Worm (Caenorhabditis elegans) whole organism, L2 larva: Measurements from ENCODE around the gene nlp-76.

ENCODE experiments used
- F13H6.1 ChIP-seq: sonication (generic microtip); optimal IDR thresholded peaks from 2 replicates; lab custom pipeline; 2016; ENCODE audit warnings: missing genetic modification characterization, missing compliant biosample characterization
- R02D3.7 ChIP-seq: fragments of 150-350 bp; optimal IDR thresholded peaks from 2 replicates; lab custom pipeline; 2014; ENCODE audit warnings: missing biosample characterization, missing genetic modification characterization
- ZK546.5 ChIP-seq: sonication (generic microtip); optimal IDR thresholded peaks from 2 replicates; lab custom pipeline; 2017; ENCODE audit warnings: missing biosample characterization, missing genetic modification characterization
- ama-1 ChIP-seq: fragments of 150-350 bp; optimal IDR thresholded peaks from 2 replicates; lab custom pipeline; 2018; ENCODE audit warnings: inconsistent platforms
- blmp-1 ChIP-seq: sonication (generic microtip); optimal IDR thresholded peaks from 2 replicates; lab custom pipeline; 2017; ENCODE audit warnings: missing genetic modification characterization, mild to moderate bottlenecking, missing compliant biosample characterization, antibody characterized with exemption, moderate library complexity; ENCODE audit not compliant: insufficient read depth
- ceh-16 ChIP-seq: fragments of 150-350 bp; optimal IDR thresholded peaks from 2 replicates; lab custom pipeline; 2014; ENCODE audit warnings: missing biosample characterization, missing genetic modification characterization
- crh-2 ChIP-seq: sonication (generic microtip); optimal IDR thresholded peaks from 2 replicates; lab custom pipeline; 2017; ENCODE audit warnings: missing biosample characterization, missing genetic modification characterization
- dmd-4 ChIP-seq: sonication (generic microtip); optimal IDR thresholded peaks from 2 replicates; lab custom pipeline; 2017; ENCODE audit warnings: missing biosample characterization, missing genetic modification characterization
- egl-27 ChIP-seq: sonication (generic microtip); optimal IDR thresholded peaks from 3 replicates; lab custom pipeline; 2017; ENCODE audit warnings: missing biosample characterization, missing genetic modification reagents, missing genetic modification characterization
- elt-1 ChIP-seq: fragments of 150-350 bp; optimal IDR thresholded peaks from 2 replicates; lab custom pipeline; 2014; ENCODE audit warnings: missing biosample characterization, missing genetic modification characterization
- elt-3 ChIP-seq: sonication (generic microtip); optimal IDR thresholded peaks from 2 replicates; lab custom pipeline; 2017; ENCODE audit warnings: missing biosample characterization, missing genetic modification characterization
- fos-1 ChIP-seq: fragments of 150-350 bp; optimal IDR thresholded peaks from 2 replicates; lab custom pipeline; 2014; ENCODE audit warnings: missing biosample characterization, missing genetic modification characterization
- lin-11 ChIP-seq: fragments of 150-350 bp; sonication (generic microtip); optimal IDR thresholded peaks from 2 replicates; lab custom pipeline; 2014; ENCODE audit warnings: missing biosample characterization, missing genetic modification characterization, inconsistent platforms, mixed read lengths
- lin-13 ChIP-seq: fragments of 150-350 bp; optimal IDR thresholded peaks from 2 replicates; lab custom pipeline; 2014; ENCODE audit warnings: missing biosample characterization, missing genetic modification reagents, missing genetic modification characterization
- lin-39 ChIP-seq: fragments of 150-350 bp; optimal IDR thresholded peaks from 2 replicates; lab custom pipeline; 2014; ENCODE audit warnings: missing biosample characterization, missing genetic modification reagents, missing genetic modification characterization
- lsy-2 ChIP-seq, 2 experiments: fragments of 150-350 bp in 1 of 2; sonication (generic microtip) in 1 of 2; optimal IDR thresholded peaks; 2 replicates each; lab custom pipeline; 2014 to 2017; ENCODE audit warnings: missing biosample characterization in 2 of 2, missing genetic modification characterization in 2 of 2
- mab-5 ChIP-seq: fragments of 150-350 bp; optimal IDR thresholded peaks from 2 replicates; lab custom pipeline; 2014; ENCODE audit warnings: missing biosample characterization, missing genetic modification characterization
- nhr-12 ChIP-seq: fragments of 150-350 bp; optimal IDR thresholded peaks from 2 replicates; lab custom pipeline; 2014; ENCODE audit warnings: missing biosample characterization, missing genetic modification characterization
- nhr-129 ChIP-seq: fragments of 150-350 bp; optimal IDR thresholded peaks from 2 replicates; lab custom pipeline; 2014; ENCODE audit warnings: missing biosample characterization, missing genetic modification characterization
- nhr-21 ChIP-seq: fragments of 150-350 bp; optimal IDR thresholded peaks from 2 replicates; lab custom pipeline; 2014; ENCODE audit warnings: missing biosample characterization, missing genetic modification characterization
- nhr-23 ChIP-seq: fragments of 150-350 bp; optimal IDR thresholded peaks from 2 replicates; lab custom pipeline; 2014; ENCODE audit warnings: missing biosample characterization, missing genetic modification reagents, missing genetic modification characterization
- nhr-25 ChIP-seq: fragments of 150-350 bp; sonication (generic microtip); optimal IDR thresholded peaks from 3 replicates; lab custom pipeline; 2014; ENCODE audit warnings: missing biosample characterization, missing genetic modification characterization
- nhr-6 ChIP-seq: fragments of 150-350 bp; optimal IDR thresholded peaks from 2 replicates; lab custom pipeline; 2014; ENCODE audit warnings: missing biosample characterization, missing genetic modification characterization
- sma-3 ChIP-seq: sonication (generic microtip); optimal IDR thresholded peaks from 2 replicates; lab custom pipeline; 2016; ENCODE audit warnings: missing genetic modification reagents, missing genetic modification characterization, missing compliant biosample characterization
- sma-9 ChIP-seq, 2 experiments: fragments of 150-350 bp in 1 of 2; sonication (generic microtip) in 1 of 2; optimal IDR thresholded peaks; 2 replicates each; lab custom pipeline; 2014 to 2016; ENCODE audit warnings: missing genetic modification characterization in 2 of 2, mild to moderate bottlenecking in 1 of 2, missing biosample characterization in 1 of 2, missing compliant biosample characterization in 1 of 2, missing genetic modification reagents in 1 of 2, moderate library complexity in 1 of 2
- snpc-4 ChIP-seq: fragments of 150-350 bp; optimal IDR thresholded peaks from 2 replicates; lab custom pipeline; 2014; ENCODE audit warnings: missing biosample characterization, missing genetic modification characterization
- unc-39 ChIP-seq: fragments of 150-350 bp; optimal IDR thresholded peaks from 2 replicates; lab custom pipeline; 2014; ENCODE audit warnings: missing biosample characterization, missing genetic modification characterization
- unc-55 ChIP-seq: fragments of 150-350 bp; sonication (generic microtip); optimal IDR thresholded peaks from 3 replicates; lab custom pipeline; 2014; ENCODE audit warnings: missing biosample characterization, missing genetic modification reagents, missing genetic modification characterization
- unc-62 ChIP-seq: fragments of 150-350 bp; optimal IDR thresholded peaks from 2 replicates; lab custom pipeline; 2014; ENCODE audit warnings: missing biosample characterization, missing genetic modification reagents, missing genetic modification characterization
- zag-1 ChIP-seq: fragments of 150-350 bp; optimal IDR thresholded peaks from 2 replicates; lab custom pipeline; 2014; ENCODE audit warnings: missing biosample characterization, missing genetic modification characterization
- ztf-1 ChIP-seq: fragments of 200-800 bp; sonication (Bioruptor generic); conservative IDR thresholded peaks from 2 replicates; pipeline ENCODE4 v1.3.6; 2022; ENCODE audit warnings: missing genetic modification characterization, missing compliant biosample characterization
- ztf-4 ChIP-seq: fragments of 150-350 bp; optimal IDR thresholded peaks from 2 replicates; lab custom pipeline; 2014; ENCODE audit warnings: missing biosample characterization, missing genetic modification characterization

The nlp-76 gene

ce11 chrX:12646546-12647167, 17.0 kb downstream of the nlp-76 start, which contains the start of gene zmp-5:
Gene zmp-5, plus strand, starts transcription at chrX:12647117.
- TF ChIP-seq nhr-12 (tag; lab: Kevin White, UChicago) (no peak), elt-1 (tag; lab: Kevin White, UChicago) (no peak)
- TF ChIP-seq, all 48 proteins: peak for 0

DNA sequence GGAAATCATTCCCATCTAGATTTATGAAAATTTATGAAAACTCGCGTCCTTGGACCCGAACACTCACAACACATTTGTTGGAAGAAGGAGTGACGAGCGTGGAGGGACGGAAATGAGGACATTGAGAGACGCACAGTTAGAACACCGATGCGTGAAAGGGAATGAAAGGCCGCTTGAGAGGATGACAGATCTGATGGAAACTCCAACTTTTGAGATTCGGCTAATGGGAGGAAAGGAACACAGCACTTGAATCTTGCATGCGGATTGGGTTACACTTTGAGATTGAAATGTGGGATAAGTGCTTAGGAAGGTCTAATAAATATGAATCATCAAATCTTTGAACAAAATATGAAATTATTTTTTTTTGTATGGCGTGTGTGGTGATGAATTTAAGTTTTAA, 17.9 kb downstream of the nlp-76 start:
- no peak for TF ChIP-seq lin-11 (tag; lab: Kevin White, UChicago)
- TF ChIP-seq nhr-25 (tag; lab: Kevin White, UChicago), result peak; percentile 2
- TF ChIP-seq, all 48 proteins: peak for 1

DNA sequence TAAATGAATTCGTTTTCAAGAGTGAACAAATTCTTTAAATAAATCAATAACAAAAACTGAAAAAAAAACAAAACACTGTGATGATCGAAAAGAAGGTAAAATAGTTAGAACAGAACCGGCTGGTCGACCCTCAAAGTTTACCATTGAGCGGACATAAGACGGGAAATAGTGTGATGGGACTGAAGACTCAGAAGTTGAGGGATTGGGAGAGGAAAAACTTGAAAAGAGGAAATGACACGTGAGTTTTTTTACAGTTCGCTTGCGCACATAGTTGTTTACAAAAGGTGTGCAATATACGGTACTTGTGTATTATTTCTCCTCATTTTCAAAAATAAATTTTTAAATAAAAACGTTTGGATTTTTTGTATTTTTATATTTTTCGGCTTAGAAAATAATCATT, 20.8 kb downstream of the nlp-76 start:
- TF ChIP-seq nhr-6 (no peak), nhr-129 (tag; lab: Kevin White, UChicago) (peak; percentile 58), unc-55 (no peak), nhr-12 (tag; lab: Kevin White, UChicago) (no peak), F13H6.1 (tag; lab: Kevin White, UChicago) (peak; percentile 52), nhr-25 (tag; lab: Kevin White, UChicago) (peak; percentile 44), fos-1 (no peak), lsy-2 (tag; optimal IDR thresholded peaks at IDR 0.05; lab: Kevin White, UChicago) (peak in 1 of 2 experiments; percentile 5), ztf-4 (tag; lab: Kevin White, UChicago) (no peak)

ce11 chrX:12640961-12641360, 22.7 kb downstream of the nlp-76 start:
- no peak for TF ChIP-seq mab-5 (tag; lab: Kevin White, UChicago)
- TF ChIP-seq lsy-2 (tag; optimal IDR thresholded peaks at IDR 0.05; lab: Kevin White, UChicago), result no peak
- no peak for TF ChIP-seq sma-3 (GFP tag; lab: Kevin White, UChicago)
- no peak for TF ChIP-seq nhr-25 (tag; lab: Kevin White, UChicago)
- TF ChIP-seq nhr-23 (tag; lab: Kevin White, UChicago), result no peak
- TF ChIP-seq lin-39 (tag; lab: Kevin White, UChicago), result no peak
- no peak for TF ChIP-seq ztf-4 (tag; lab: Kevin White, UChicago)
- TF ChIP-seq crh-2 (tag; lab: Kevin White, UChicago), result no peak
- no peak for TF ChIP-seq lin-13 (GFP tag; lab: Kevin White, UChicago)
- no peak for TF ChIP-seq nhr-21
- TF ChIP-seq ceh-16 (tag; lab: Kevin White, UChicago), result no peak
- TF ChIP-seq zag-1 (tag; lab: Kevin White, UChicago), result no peak
- no peak for TF ChIP-seq unc-39 (tag; lab: Kevin White, UChicago)
- TF ChIP-seq fos-1, result no peak
- no peak for TF ChIP-seq snpc-4 (tag; lab: Kevin White, UChicago)
- TF ChIP-seq R02D3.7 (tag; lab: Kevin White, UChicago), result no peak
- TF ChIP-seq unc-62 (GFP tag; lab: Kevin White, UChicago), result no peak
- no peak for TF ChIP-seq dmd-4 (tag; lab: Kevin White, UChicago)
- TF ChIP-seq elt-3 (tag; lab: Kevin White, UChicago), result no peak
- no peak for TF ChIP-seq nhr-129 (tag; lab: Kevin White, UChicago)

- TF ChIP-seq sma-3 (GFP tag; lab: Kevin White, UChicago), result no peak
- no peak for TF ChIP-seq mab-5 (tag; lab: Kevin White, UChicago)
- TF ChIP-seq ztf-4 (tag; lab: Kevin White, UChicago), result no peak
- no peak for TF ChIP-seq blmp-1 (tag; lab: Kevin White, UChicago)
- no peak for TF ChIP-seq elt-3 (tag; lab: Kevin White, UChicago)
- no peak for TF ChIP-seq nhr-12 (tag; lab: Kevin White, UChicago)
Measured at ce11 chrX:12640459-12640858, 23.2 kb downstream of the nlp-76 start, which contains the start of gene R09A8.5. Gene R09A8.5, minus strand, starts transcription at chrX:12640559.

- no peak for TF ChIP-seq egl-27 (tag; lab: Kevin White, UChicago)
- no peak for TF ChIP-seq ztf-1 (GFP tag; lab: Robert Waterston, UW)
- no peak for TF ChIP-seq unc-39 (tag; lab: Kevin White, UChicago)
- no peak for TF ChIP-seq lin-13 (GFP tag; lab: Kevin White, UChicago)
- no peak for TF ChIP-seq elt-3 (tag; lab: Kevin White, UChicago)
- no peak for TF ChIP-seq lin-11 (tag; lab: Kevin White, UChicago)
- no peak for TF ChIP-seq ZK546.5
- TF ChIP-seq sma-9 (GFP tag; optimal IDR thresholded peaks at IDR 0.05; lab: Kevin White, UChicago), result no peak
- TF ChIP-seq sma-9 (tag; optimal IDR thresholded peaks at IDR 0.05; lab: Kevin White, UChicago), result no peak
- no peak for TF ChIP-seq ama-1 (lab: Kevin White, UChicago)
Measured at ce11 chrX:12637978-12638377, 25.7 kb downstream of the nlp-76 start.
